Worm (Caenorhabditis elegans): ENCODE results near the gene F08B12.11.

Gene F08B12.11

ce11 chrX:11340478-11340877 is 44.4 kb upstream of the F08B12.11 start:
- no peak for TF ChIP-seq elt-3 (tag; optimal IDR thresholded peaks at IDR 0.05)
- TF ChIP-seq pha-4 (tag; optimal IDR thresholded peaks at IDR 0.05) = peak; percentile 42
- TF ChIP-seq fkh-10 (GFP tag; optimal IDR thresholded peaks at IDR 0.05) = no peak
- TF ChIP-seq lin-15B (tag; optimal IDR thresholded peaks at IDR 0.05) = no peak
- peak; percentile 77 for TF ChIP-seq pqm-1 (tag; optimal IDR thresholded peaks at IDR 0.05)
- no peak for TF ChIP-seq snpc-4 (tag; optimal IDR thresholded peaks at IDR 0.05)
- no peak for TF ChIP-seq nhr-25 (tag; optimal IDR thresholded peaks at IDR 0.05)
- peak; percentile 60 for TF ChIP-seq elt-2 (tag; optimal IDR thresholded peaks at IDR 0.05)
- TF ChIP-seq ztf-11 (tag; optimal IDR thresholded peaks at IDR 0.05) = no peak
- no peak for TF ChIP-seq nhr-23 (tag; optimal IDR thresholded peaks at IDR 0.05)
- no peak for TF ChIP-seq lin-39 (tag; optimal IDR thresholded peaks at IDR 0.05)

DNA sequence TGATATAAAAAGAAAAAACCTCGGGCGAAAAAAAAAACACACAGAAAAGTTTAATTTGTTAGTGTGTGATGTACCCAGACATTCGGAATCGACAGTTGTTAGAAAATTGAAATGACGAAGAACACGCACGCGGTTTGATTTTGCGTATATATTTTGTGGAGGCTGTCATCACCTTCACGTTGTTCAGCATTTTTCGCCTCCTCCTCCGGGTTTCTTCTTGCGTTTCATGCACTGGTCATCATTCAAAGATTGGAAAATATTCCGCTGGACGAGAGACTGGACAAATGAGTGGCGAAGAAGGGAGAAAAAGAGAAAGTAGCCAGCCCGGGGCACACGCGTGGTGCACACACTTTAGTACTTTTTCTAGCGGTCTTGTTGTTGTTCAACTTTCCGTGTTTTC is 40.0 kb upstream of the F08B12.11 start:
- TF ChIP-seq egl-5 (tag; optimal IDR thresholded peaks at IDR 0.05) = peak; percentile 7
- TF ChIP-seq lin-39 (tag; optimal IDR thresholded peaks at IDR 0.05) = peak; percentile 5
- TF ChIP-seq mml-1 (tag; optimal IDR thresholded peaks at IDR 0.05) = no peak

ce11 chrX:11345471-11345870 is 39.4 kb upstream of the F08B12.11 start:
- no peak for TF ChIP-seq aly-2 (tag; optimal IDR thresholded peaks at IDR 0.05)
- peak; percentile 52 for TF ChIP-seq elt-2 (tag; optimal IDR thresholded peaks at IDR 0.05)

DNA sequence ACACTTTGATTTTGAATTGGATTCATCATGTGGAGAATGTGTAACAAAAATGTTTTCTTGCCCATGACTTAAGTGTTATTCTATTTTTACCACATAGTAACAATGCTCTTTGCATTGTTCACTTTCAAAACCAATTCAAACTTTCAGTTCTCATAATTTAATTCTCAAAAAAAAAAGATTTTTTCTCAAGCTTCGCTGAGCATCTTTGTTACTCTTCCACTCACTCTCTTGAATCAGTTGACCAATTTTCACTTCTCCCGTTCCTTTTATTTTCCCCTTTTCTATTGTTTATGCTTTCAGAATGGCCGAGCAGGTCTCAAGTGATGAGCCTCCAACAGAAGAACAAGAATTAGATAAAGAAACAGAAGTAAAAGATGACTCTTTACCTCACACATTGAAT is 38.7 kb upstream of the F08B12.11 start, which contains the start of gene oct-2:
Gene oct-2 (plus strand): TSS at position 301 of the 400 bp plus-strand sequence.
- TF ChIP-seq lin-39 (tag; optimal IDR thresholded peaks at IDR 0.05) (no peak), unc-62 (GFP tag; optimal IDR thresholded peaks at IDR 0.05) (no peak), egl-5 (tag; optimal IDR thresholded peaks at IDR 0.05) (no peak), ztf-11 (tag; optimal IDR thresholded peaks at IDR 0.05) (no peak), egl-27 (tag; optimal IDR thresholded peaks at IDR 0.05) (no peak), fkh-10 (GFP tag; optimal IDR thresholded peaks at IDR 0.05) (no peak), snpc-4 (tag; optimal IDR thresholded peaks at IDR 0.05) (no peak), hmg-11 (tag; optimal IDR thresholded peaks at IDR 0.05) (no peak), zag-1 (tag; optimal IDR thresholded peaks at IDR 0.05) (no peak), sea-2 (GFP tag; optimal IDR thresholded peaks at IDR 0.05) (no peak), nhr-23 (tag; optimal IDR thresholded peaks at IDR 0.05) (no peak), nhr-28 (tag; optimal IDR thresholded peaks at IDR 0.05) (no peak), pha-4 (tag; optimal IDR thresholded peaks at IDR 0.05) (no peak), nhr-25 (tag; optimal IDR thresholded peaks at IDR 0.05) (no peak), nhr-11 (tag; optimal IDR thresholded peaks at IDR 0.05) (no peak), pqm-1 (tag; optimal IDR thresholded peaks at IDR 0.05) (no peak), R02D3.7 (tag; optimal IDR thresholded peaks at IDR 0.05) (no peak)

- TF ChIP-seq lsy-12 (tag; optimal IDR thresholded peaks at IDR 0.05) (no peak), elt-2 (tag; optimal IDR thresholded peaks at IDR 0.05) (peak; percentile 91), aly-2 (tag; optimal IDR thresholded peaks at IDR 0.05) (no peak), jun-1 (tag; optimal IDR thresholded peaks at IDR 0.05) (no peak), nhr-25 (tag; optimal IDR thresholded peaks at IDR 0.05) (no peak), nhr-28 (tag; optimal IDR thresholded peaks at IDR 0.05) (no peak), pqm-1 (tag; optimal IDR thresholded peaks at IDR 0.05) (peak; percentile 21), nhr-76 (tag; optimal IDR thresholded peaks at IDR 0.05) (no peak)
Observed at ce11 chrX:11351288-11351687, 33.6 kb upstream of the F08B12.11 start.

- no peak for TF ChIP-seq lin-39 (tag; optimal IDR thresholded peaks at IDR 0.05)
- TF ChIP-seq ceh-82 (tag; optimal IDR thresholded peaks at IDR 0.05) = no peak
- no peak for TF ChIP-seq unc-39 (tag; optimal IDR thresholded peaks at IDR 0.05)
- TF ChIP-seq fos-1 (tag; optimal IDR thresholded peaks at IDR 0.05) = no peak
- no peak for TF ChIP-seq ztf-11 (tag; optimal IDR thresholded peaks at IDR 0.05)
- no peak for TF ChIP-seq R02D3.7 (tag; optimal IDR thresholded peaks at IDR 0.05)
- no peak for TF ChIP-seq snpc-4 (tag; optimal IDR thresholded peaks at IDR 0.05)
- TF ChIP-seq ceh-28 (tag; optimal IDR thresholded peaks at IDR 0.05) = no peak
Observed at ce11 chrX:11351856-11352255, 33.0 kb upstream of the F08B12.11 start, which contains the start of gene pgp-3. pgp-3 (plus strand) TSS chrX:11352156.

- TF ChIP-seq elt-3 (tag; optimal IDR thresholded peaks at IDR 0.05) (no peak), hmg-11 (tag; optimal IDR thresholded peaks at IDR 0.05) (no peak), nhr-77 (tag; optimal IDR thresholded peaks at IDR 0.05) (no peak), aly-2 (tag; optimal IDR thresholded peaks at IDR 0.05) (no peak), nfya-1 (tag; optimal IDR thresholded peaks at IDR 0.05; ENCODE audit: insufficient read depth) (no peak), fos-1 (tag; optimal IDR thresholded peaks at IDR 0.05) (no peak), unc-39 (tag; optimal IDR thresholded peaks at IDR 0.05) (no peak), ztf-4 (tag; optimal IDR thresholded peaks at IDR 0.05) (no peak), eor-1 (tag; optimal IDR thresholded peaks at IDR 0.05) (no peak)
Observed at ce11 chrX:11355856-11356255, 29.0 kb upstream of the F08B12.11 start.
